Fruit fly (Drosophila melanogaster): ENCODE measurements around the gene comt.

comt gene

DNA sequence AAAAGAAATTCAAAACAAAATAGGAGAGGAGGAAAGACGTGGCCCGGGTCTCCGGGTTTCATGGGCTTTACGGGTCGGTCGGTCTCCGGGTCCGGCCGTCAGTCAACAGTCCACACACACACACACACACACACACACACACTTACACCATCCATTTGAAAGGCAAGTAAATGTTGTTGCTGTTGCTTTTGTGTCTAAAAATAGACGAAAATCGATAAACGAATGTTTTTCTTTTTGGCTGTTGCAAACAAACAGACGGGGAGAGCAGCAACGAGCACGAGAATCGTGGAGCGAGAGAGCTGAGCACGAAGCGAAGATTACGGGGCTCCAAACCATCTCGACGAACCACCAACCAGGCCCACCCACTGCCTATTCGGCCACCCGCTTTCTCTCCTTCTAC, 21.4 kb downstream of the comt start:
- TF ChIP-seq Rel (GFP tag; optimal IDR thresholded peaks at IDR 0.05): no peak
- TF ChIP-seq Rel (tag; optimal IDR thresholded peaks at IDR 0.05): peak; percentile 54
- no peak for TF ChIP-seq sage (GFP tag; optimal IDR thresholded peaks at IDR 0.05)
- no peak for TF ChIP-seq Sp1 (GFP tag; optimal IDR thresholded peaks at IDR 0.05)
- TF ChIP-seq dl (GFP tag; optimal IDR thresholded peaks at IDR 0.05; ENCODE audit: insufficient read depth in 1 of 2, partially characterized antibody in 2 of 2): peak in 1 of 2 experiments; percentile 6
- no peak for TF ChIP-seq br (GFP tag; optimal IDR thresholded peaks at IDR 0.05)

DNA sequence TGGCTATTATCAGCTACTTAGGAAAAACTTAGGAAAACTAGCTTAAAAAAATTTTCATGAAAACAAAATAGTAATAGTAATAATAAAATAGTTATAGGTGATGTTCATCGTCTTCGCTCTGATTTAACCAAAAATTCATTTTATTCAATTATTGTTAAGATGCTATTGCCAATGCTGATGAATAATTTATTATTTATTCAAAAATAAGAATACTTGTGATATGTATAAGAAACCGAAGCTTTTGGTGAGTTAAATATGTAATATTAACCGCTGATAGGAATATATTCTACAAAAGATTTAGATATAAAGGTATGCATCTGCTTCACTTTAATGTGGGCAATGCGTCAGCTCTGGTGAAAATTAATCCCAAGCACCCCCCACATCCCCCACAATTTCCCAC, 21.9 kb downstream of the comt start:
- TF ChIP-seq sage (GFP tag; optimal IDR thresholded peaks at IDR 0.05) (no peak), sv (GFP tag; optimal IDR thresholded peaks at IDR 0.05) (no peak), Dif (GFP tag; optimal IDR thresholded peaks at IDR 0.05; ENCODE audit: partially characterized antibody) (no peak), Hnf4 (GFP tag; optimal IDR thresholded peaks at IDR 0.05) (no peak), Hr78 (GFP tag; optimal IDR thresholded peaks at IDR 0.05) (no peak), HLH106 (tag; optimal IDR thresholded peaks at IDR 0.05) (no peak), lola (GFP tag; optimal IDR thresholded peaks at IDR 0.05) (no peak), rgr (GFP tag; optimal IDR thresholded peaks at IDR 0.05) (no peak), Myc (optimal IDR thresholded peaks at IDR 0.05) (no peak), OdsH (GFP tag; optimal IDR thresholded peaks at IDR 0.05) (no peak), psq (GFP tag; optimal IDR thresholded peaks at IDR 0.05) (no peak), brk (GFP tag; optimal IDR thresholded peaks at IDR 0.05) (no peak), tai (GFP tag; optimal IDR thresholded peaks at IDR 0.05) (no peak), h (GFP tag; optimal IDR thresholded peaks at IDR 0.05) (no peak), GATAd (GFP tag; optimal IDR thresholded peaks at IDR 0.05) (no peak), Hr83 (GFP tag; optimal IDR thresholded peaks at IDR 0.05; ENCODE audit: poor library complexity, severe bottlenecking) (no peak), dsf (GFP tag; optimal IDR thresholded peaks at IDR 0.05; ENCODE audit: borderline replicate concordance) (no peak)

DNA sequence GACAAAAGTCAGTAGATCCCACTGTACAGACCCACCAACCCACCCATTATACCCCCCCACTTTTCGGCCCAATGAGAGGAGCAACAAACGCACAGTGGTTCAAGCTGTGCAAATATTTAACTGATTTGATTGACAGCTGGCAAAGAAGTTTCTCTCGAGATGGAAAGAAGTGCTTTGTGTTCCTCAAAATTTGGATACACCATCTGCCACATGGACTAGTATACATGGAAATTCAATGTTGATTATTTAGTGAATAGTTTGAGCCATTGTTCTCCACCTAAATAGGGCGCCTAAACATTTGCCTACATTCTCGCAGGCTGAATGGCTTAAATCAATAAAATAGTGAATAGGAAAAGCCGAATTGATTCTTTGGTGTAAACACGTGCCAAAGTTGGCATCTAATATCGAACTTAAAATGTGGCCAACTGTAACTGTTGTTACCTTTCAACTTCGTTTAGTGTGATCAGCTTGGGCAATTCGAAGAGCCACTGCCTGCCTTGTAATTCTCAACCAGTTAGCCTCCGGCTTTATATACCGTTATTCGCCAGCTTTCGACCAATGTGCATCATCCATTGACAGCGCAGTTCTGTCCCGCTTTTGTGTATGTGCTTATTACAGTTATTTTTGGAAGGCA, 22.5 kb downstream of the comt start:
- TF ChIP-seq pan (optimal IDR thresholded peaks at IDR 0.05): no peak
- TF ChIP-seq GATAd (GFP tag; optimal IDR thresholded peaks at IDR 0.05): no peak
- TF ChIP-seq dmrt93B (GFP tag; optimal IDR thresholded peaks at IDR 0.05): no peak
- no peak for TF ChIP-seq OdsH (GFP tag; optimal IDR thresholded peaks at IDR 0.05)

DNA sequence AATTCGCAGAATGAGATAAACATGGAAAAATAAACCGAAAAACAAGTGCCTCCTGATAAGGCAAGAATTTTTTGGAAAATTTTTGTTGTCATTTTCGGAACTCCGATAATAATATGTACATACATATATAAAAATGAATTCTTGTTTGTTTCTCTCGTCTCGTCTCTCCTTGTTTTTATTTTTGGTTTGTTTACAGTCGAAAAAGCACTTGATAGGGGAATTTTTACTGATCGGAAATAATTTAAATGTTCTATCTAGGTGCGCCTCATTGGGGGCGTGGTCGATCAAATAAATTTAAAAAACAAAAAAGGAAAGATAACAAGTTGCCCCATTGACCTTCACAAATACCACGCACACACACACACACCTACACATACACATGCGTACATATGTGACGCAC, 23.9 kb downstream of the comt start:
- TF ChIP-seq Vsx2 (GFP tag; optimal IDR thresholded peaks at IDR 0.05; ENCODE audit: partially characterized antibody) (no peak), Myc (optimal IDR thresholded peaks at IDR 0.05) (no peak), Rel (GFP tag; optimal IDR thresholded peaks at IDR 0.05) (no peak), Rel (tag; optimal IDR thresholded peaks at IDR 0.05) (peak; percentile 91), ey (GFP tag; optimal IDR thresholded peaks at IDR 0.05) (no peak), Mio (GFP tag; optimal IDR thresholded peaks at IDR 0.05) (no peak), Dfd (GFP tag; optimal IDR thresholded peaks at IDR 0.05) (no peak), fru (GFP tag; optimal IDR thresholded peaks at IDR 0.05) (no peak), rgr (GFP tag; optimal IDR thresholded peaks at IDR 0.05) (peak; percentile 2), dsf (GFP tag; optimal IDR thresholded peaks at IDR 0.05; ENCODE audit: borderline replicate concordance) (no peak), foxo (GFP tag; optimal IDR thresholded peaks at IDR 0.05) (no peak), jim (GFP tag; optimal IDR thresholded peaks at IDR 0.05) (no peak), tai (GFP tag; optimal IDR thresholded peaks at IDR 0.05) (no peak), Jra (GFP tag; optimal IDR thresholded peaks at IDR 0.05) (no peak)

DNA sequence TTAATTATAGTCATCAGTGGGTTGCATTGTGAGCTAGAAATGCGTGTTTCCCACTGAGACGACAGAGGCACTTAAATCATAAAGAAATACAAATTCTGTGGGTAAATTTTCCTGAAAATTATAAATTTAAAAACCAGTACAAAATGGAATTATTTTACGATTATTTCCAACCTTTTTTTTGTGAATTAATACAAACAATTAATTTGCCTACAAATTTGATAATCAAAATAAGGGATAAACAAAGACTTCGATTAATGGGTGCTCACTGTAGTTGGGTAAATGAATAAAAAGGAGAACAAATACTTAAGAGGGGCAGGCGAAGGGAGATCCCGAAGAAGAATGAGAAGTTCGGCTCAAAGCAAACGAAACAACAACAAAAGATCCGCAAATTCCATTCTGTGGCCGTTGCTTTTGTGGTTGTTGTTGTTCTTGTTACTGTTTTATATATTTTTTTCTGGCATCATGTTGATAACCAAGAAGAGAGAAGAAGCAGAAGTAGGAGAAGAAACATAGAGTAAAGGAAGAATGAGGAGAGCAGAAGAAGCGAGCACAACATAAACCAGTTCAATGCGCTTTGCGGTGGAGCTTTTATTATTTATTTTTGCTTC, 25.2 kb downstream of the comt start:
- TF ChIP-seq Sp1 (GFP tag; optimal IDR thresholded peaks at IDR 0.05): no peak
- peak; percentile 37 for TF ChIP-seq woc (GFP tag; optimal IDR thresholded peaks at IDR 0.05)
- peak; percentile 11 for TF ChIP-seq br (GFP tag; optimal IDR thresholded peaks at IDR 0.05)
- no peak for TF ChIP-seq N (GFP tag; optimal IDR thresholded peaks at IDR 0.05)
- peak; percentile 97 for TF ChIP-seq psq (GFP tag; optimal IDR thresholded peaks at IDR 0.05)

Measured in whole organism, wandering third instar larva.